Fruit fly (Drosophila melanogaster) whole organism, embryonic: ENCODE results near the gene Tsp33B.
A peak's percentile ranks its signal among the peaks of the same experiment; 100 is the strongest.

Experiments used
- Asciz ChIP-seq: fragments of 200-800 bp; sonication (Bioruptor generic); optimal IDR thresholded peaks from 2 replicates; lab custom pipeline; 2017; ENCODE audit warnings: missing biosample characterization, mild to moderate bottlenecking, missing genetic modification characterization, missing genetic modification reagents
- Bteb2 ChIP-seq: fragments of 200-800 bp; sonication (Bioruptor generic); optimal IDR thresholded peaks from 2 replicates; lab custom pipeline; 2016; ENCODE audit warnings: missing biosample characterization, missing genetic modification characterization
- CG1024 ChIP-seq: fragments of 200-800 bp; sonication (Bioruptor generic); IDR thresholded peaks from 2 replicates; pipeline ENCODE4 v1.3.6; 2022; ENCODE audit warnings: missing biosample characterization, missing genetic modification characterization
- CG11456 ChIP-seq: fragments of 200-800 bp; sonication (Bioruptor generic); IDR thresholded peaks from 3 replicates; pipeline ENCODE4 v1.3.6; 2022; ENCODE audit warnings: missing biosample characterization, missing genetic modification characterization
- CG12104 ChIP-seq: fragments of 200-800 bp; sonication (Bioruptor generic); optimal IDR thresholded peaks from 3 replicates; lab custom pipeline; 2016; ENCODE audit warnings: missing biosample characterization, missing genetic modification characterization
- CG12659 ChIP-seq: fragments of 200-800 bp; sonication (Bioruptor generic); optimal IDR thresholded peaks from 3 replicates; lab custom pipeline; 2017; ENCODE audit warnings: mild to moderate bottlenecking, missing biosample characterization, missing genetic modification reagents, missing genetic modification characterization
- CG12942 ChIP-seq: fragments of 200-800 bp; sonication (Bioruptor generic); optimal IDR thresholded peaks from 3 replicates; lab custom pipeline; 2016; ENCODE audit warnings: missing biosample characterization, missing genetic modification characterization
- CG13424 ChIP-seq: fragments of 200-800 bp; sonication (Bioruptor generic); optimal IDR thresholded peaks from 2 replicates; lab custom pipeline; 2019; ENCODE audit warnings: missing biosample characterization, mild to moderate bottlenecking, missing genetic modification characterization, moderate library complexity
- CG14667 ChIP-seq: fragments of 200-800 bp; sonication (Bioruptor generic); IDR thresholded peaks from 2 replicates; pipeline ENCODE4 v1.3.6; 2022; ENCODE audit warnings: missing biosample characterization, missing genetic modification characterization
- CG15514 ChIP-seq: fragments of 200-800 bp; sonication (Bioruptor generic); optimal IDR thresholded peaks from 3 replicates; lab custom pipeline; 2017; ENCODE audit warnings: missing biosample characterization, missing genetic modification characterization, mild to moderate bottlenecking, moderate library complexity, missing genetic modification reagents
- CG15696 ChIP-seq: fragments of 200-800 bp; sonication (Bioruptor generic); optimal IDR thresholded peaks from 2 replicates; lab custom pipeline; 2019; ENCODE audit warnings: missing biosample characterization, mild to moderate bottlenecking, missing genetic modification characterization, moderate library complexity
- CG32772 ChIP-seq: fragments of 200-800 bp; sonication (Bioruptor generic); IDR thresholded peaks from 2 replicates; pipeline ENCODE4 v1.3.6; 2022; ENCODE audit warnings: missing biosample characterization, missing genetic modification characterization
- CG33557 ChIP-seq: fragments of 200-800 bp; sonication (Bioruptor generic); optimal IDR thresholded peaks from 2 replicates; lab custom pipeline; 2019; ENCODE audit warnings: missing biosample characterization, mild to moderate bottlenecking, missing genetic modification characterization, moderate library complexity
- CG5245 ChIP-seq: fragments of 200-800 bp; sonication (Bioruptor generic); optimal IDR thresholded peaks from 3 replicates; lab custom pipeline; 2016; ENCODE audit warnings: missing biosample characterization, missing genetic modification characterization
- CG9932 ChIP-seq: fragments of 200-800 bp; sonication (Bioruptor generic); IDR thresholded peaks from 2 replicates; pipeline ENCODE4 v1.3.6; 2022; ENCODE audit warnings: missing biosample characterization, missing genetic modification characterization
- CTCF ChIP-seq: fragments of 200-800 bp; sonication (Bioruptor generic); optimal IDR thresholded peaks from 2 replicates; lab custom pipeline; 2017; ENCODE audit warnings: missing biosample characterization, mild to moderate bottlenecking, missing genetic modification characterization, moderate library complexity
- CoRest ChIP-seq: fragments of 200-800 bp; sonication (Bioruptor generic); optimal IDR thresholded peaks from 3 replicates; lab custom pipeline; 2018; ENCODE audit warnings: missing biosample characterization, mild to moderate bottlenecking, missing genetic modification characterization, moderate library complexity
- D ChIP-seq, 2 experiments: fragments of 200-800 bp in 1 of 2; fragments of >200 bp in 1 of 2; sonication (Bioruptor generic) in 1 of 2; optimal IDR thresholded peaks; 2 replicates in 1 of 2; 3 replicates in 1 of 2; lab custom pipeline; 2017; ENCODE audit warnings: mild to moderate bottlenecking in 1 of 2, missing biosample characterization in 1 of 2, missing genetic modification characterization in 1 of 2, missing genetic modification reagents in 1 of 2
- Doc2 ChIP-seq: fragments of 200-800 bp; sonication (Bioruptor generic); IDR thresholded peaks from 2 replicates; pipeline ENCODE4 v1.3.6; 2022; ENCODE audit warnings: missing biosample characterization, missing genetic modification characterization
- Dp ChIP-seq: fragments of 200-800 bp; sonication (Bioruptor generic); optimal IDR thresholded peaks from 2 replicates; lab custom pipeline; 2018; ENCODE audit warnings: missing biosample characterization, mild to moderate bottlenecking, missing genetic modification characterization, moderate library complexity
- E2f2 ChIP-seq: fragments of 200-800 bp; sonication (Bioruptor generic); IDR thresholded peaks from 2 replicates; pipeline ENCODE4 v1.3.6; 2022; ENCODE audit warnings: missing biosample characterization, missing genetic modification characterization
- Elba2 ChIP-seq: fragments of 200-800 bp; sonication (Bioruptor generic); optimal IDR thresholded peaks from 3 replicates; lab custom pipeline; 2016; ENCODE audit warnings: missing biosample characterization, missing genetic modification characterization
- HLH54F ChIP-seq: fragments of 200-800 bp; sonication (Bioruptor generic); optimal IDR thresholded peaks from 3 replicates; lab custom pipeline; 2016; ENCODE audit warnings: missing biosample characterization, missing genetic modification characterization
- Kr ChIP-seq: fragments of 200-800 bp; sonication (Bioruptor generic); optimal IDR thresholded peaks from 2 replicates; lab custom pipeline; 2017; ENCODE audit warnings: missing biosample characterization, mild to moderate bottlenecking, missing genetic modification characterization
- Lhr ChIP-seq: fragments of 200-800 bp; sonication (Bioruptor generic); optimal IDR thresholded peaks from 3 replicates; lab custom pipeline; 2017; ENCODE audit warnings: mild to moderate bottlenecking, missing biosample characterization, missing genetic modification reagents, missing genetic modification characterization
- MESR4 ChIP-seq: fragments of 200-800 bp; sonication (Bioruptor generic); optimal IDR thresholded peaks from 2 replicates; lab custom pipeline; 2018; ENCODE audit warnings: missing biosample characterization, mild to moderate bottlenecking, missing genetic modification characterization, moderate library complexity
- MTF-1 ChIP-seq: fragments of 200-800 bp; sonication (Bioruptor generic); optimal IDR thresholded peaks from 2 replicates; lab custom pipeline; 2018; ENCODE audit warnings: missing biosample characterization, mild to moderate bottlenecking, missing genetic modification characterization, borderline replicate concordance
- Mes4 ChIP-seq: fragments of 200-800 bp; sonication (Bioruptor generic); optimal IDR thresholded peaks from 2 replicates; lab custom pipeline; 2016; ENCODE audit warnings: missing biosample characterization, missing genetic modification characterization
- NFAT ChIP-seq: fragments of 200-800 bp; sonication (Bioruptor generic); IDR thresholded peaks from 2 replicates; pipeline ENCODE4 v1.3.6; 2022; ENCODE audit warnings: missing biosample characterization, missing genetic modification characterization
- Neu2 ChIP-seq: fragments of 200-800 bp; sonication (Bioruptor generic); optimal IDR thresholded peaks from 3 replicates; lab custom pipeline; 2016; ENCODE audit warnings: missing biosample characterization, missing genetic modification characterization, borderline replicate concordance
- Nf-YA ChIP-seq: fragments of 200-800 bp; sonication (Bioruptor generic); IDR thresholded peaks from 2 replicates; pipeline ENCODE4 v1.3.6; 2022; ENCODE audit warnings: missing biosample characterization, missing genetic modification characterization
- Oaz ChIP-seq: fragments of 200-800 bp; sonication (Bioruptor generic); IDR thresholded peaks from 2 replicates; pipeline ENCODE4 v1.3.6; 2022; ENCODE audit warnings: missing biosample characterization, missing genetic modification characterization
- Oli ChIP-seq: fragments of 200-800 bp; sonication (Bioruptor generic); optimal IDR thresholded peaks from 2 replicates; lab custom pipeline; 2018; ENCODE audit warnings: missing biosample characterization, mild to moderate bottlenecking, missing genetic modification characterization, moderate library complexity
- Sox100B ChIP-seq: fragments of 200-800 bp; sonication (Bioruptor generic); optimal IDR thresholded peaks from 3 replicates; lab custom pipeline; 2018; ENCODE audit warnings: missing biosample characterization, mild to moderate bottlenecking, missing genetic modification characterization
- YL-1 ChIP-seq: fragments of 200-800 bp; sonication (Bioruptor generic); optimal IDR thresholded peaks from 3 replicates; lab custom pipeline; 2017; ENCODE audit warnings: missing biosample characterization, mild to moderate bottlenecking, missing genetic modification characterization
- ash1 ChIP-seq: fragments of 200-800 bp; sonication (Bioruptor generic); optimal IDR thresholded peaks from 2 replicates; lab custom pipeline; 2018; ENCODE audit warnings: missing biosample characterization, mild to moderate bottlenecking, missing genetic modification characterization
- bcd ChIP-seq: fragments of 200-800 bp; sonication (Bioruptor generic); optimal IDR thresholded peaks from 2 replicates; lab custom pipeline; 2017; ENCODE audit warnings: missing biosample characterization, mild to moderate bottlenecking, missing genetic modification characterization
- br ChIP-seq: fragments of >200 bp; optimal IDR thresholded peaks from 2 replicates; lab custom pipeline; 2017
- dimm ChIP-seq: fragments of 200-800 bp; sonication (Bioruptor generic); IDR thresholded peaks from 2 replicates; pipeline ENCODE4 v1.3.6; 2022; ENCODE audit warnings: missing biosample characterization, missing genetic modification characterization
- disco-r ChIP-seq: fragments of 200-800 bp; sonication (Bioruptor generic); optimal IDR thresholded peaks from 2 replicates; lab custom pipeline; 2016; ENCODE audit warnings: missing biosample characterization, missing genetic modification characterization
- fu2 ChIP-seq: fragments of 200-800 bp; sonication (Bioruptor generic); optimal IDR thresholded peaks from 2 replicates; lab custom pipeline; 2016; ENCODE audit warnings: missing biosample characterization, missing genetic modification characterization
- grau ChIP-seq: fragments of 200-800 bp; optimal IDR thresholded peaks from 3 replicates; lab custom pipeline; 2019; ENCODE audit warnings: missing biosample characterization, mild to moderate bottlenecking, missing genetic modification characterization, moderate library complexity
- hb ChIP-seq: fragments of 200-800 bp; sonication (Bioruptor generic); IDR thresholded peaks from 3 replicates; pipeline ENCODE4 v1.3.6; 2022; ENCODE audit warnings: missing biosample characterization, missing genetic modification characterization; ENCODE audit not compliant: partially characterized antibody
- hth ChIP-seq: fragments of >200 bp; optimal IDR thresholded peaks from 2 replicates; lab custom pipeline; 2017; ENCODE audit warnings: inconsistent platforms
- pho ChIP-seq: fragments of 200-800 bp; sonication (Bioruptor generic); optimal IDR thresholded peaks from 2 replicates; lab custom pipeline; 2016; ENCODE audit warnings: missing biosample characterization, missing genetic modification characterization
- rib ChIP-seq: fragments of 200-800 bp; sonication (Bioruptor generic); IDR thresholded peaks from 2 replicates; pipeline ENCODE4 v1.3.6; 2022; ENCODE audit warnings: missing biosample characterization, missing genetic modification characterization
- sd ChIP-seq: fragments of 200-800 bp; sonication (Bioruptor generic); optimal IDR thresholded peaks from 3 replicates; lab custom pipeline; 2018; ENCODE audit warnings: missing biosample characterization, mild to moderate bottlenecking, missing genetic modification characterization, moderate library complexity
- sens ChIP-seq: fragments of 200-800 bp; sonication (Bioruptor generic); peaks from one replicate; lab custom pipeline; 2016; ENCODE audit warnings: missing biosample characterization, missing genetic modification characterization
- sob ChIP-seq: fragments of 200-800 bp; sonication (Bioruptor generic); IDR thresholded peaks from 2 replicates; pipeline ENCODE4 v1.3.6; 2022; ENCODE audit warnings: missing biosample characterization, missing genetic modification characterization
- tin ChIP-seq: fragments of 200-800 bp; sonication (Bioruptor generic); optimal IDR thresholded peaks from 3 replicates; lab custom pipeline; 2016; ENCODE audit warnings: missing biosample characterization, missing genetic modification characterization
- trem ChIP-seq: fragments of 200-800 bp; optimal IDR thresholded peaks from 3 replicates; lab custom pipeline; 2019; ENCODE audit warnings: missing biosample characterization, mild to moderate bottlenecking, missing genetic modification characterization, moderate library complexity
- zfh1 ChIP-seq: fragments of 200-800 bp; sonication (Bioruptor generic); IDR thresholded peaks from 3 replicates; pipeline ENCODE4 v1.3.6; 2022; ENCODE audit warnings: missing biosample characterization, missing genetic modification characterization

Gene Tsp33B

DNA sequence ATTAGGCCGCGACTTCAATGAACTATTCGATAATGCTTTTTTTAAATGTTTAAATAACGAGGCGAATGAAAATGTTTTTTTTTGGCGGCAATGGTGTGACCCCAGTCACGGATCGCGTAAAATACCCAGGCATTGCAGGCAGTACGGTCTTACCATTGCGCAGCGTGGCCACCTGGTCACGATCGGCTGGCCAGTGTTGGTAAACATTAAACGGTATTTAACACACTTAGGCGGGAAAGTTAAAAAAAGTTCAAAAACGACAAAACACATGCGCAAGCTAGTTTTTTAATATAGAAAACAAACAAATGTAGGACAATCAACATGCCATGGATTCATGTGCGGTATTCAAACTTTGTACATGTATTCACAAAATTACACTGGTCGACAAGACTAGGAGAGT lies 37.1 kb upstream of the Tsp33B start, which contains the start of gene esc (continued):
- TF ChIP-seq Nf-YA (no peak), Asciz (GFP tag; lab: Kevin White, UChicago) (no peak), CG12104 (GFP tag; lab: Kevin White, UChicago) (no peak), CG9932 (GFP tag; lab: Robert Waterston, UW) (peak; percentile 60), Oli (tag; lab: Kevin White, UChicago) (no peak), CG13424 (tag; lab: Kevin White, UChicago) (no peak), Oaz (GFP tag; lab: Robert Waterston, UW) (no peak), CoRest (tag; lab: Kevin White, UChicago) (peak; percentile 49), MTF-1 (GFP tag; lab: Kevin White, UChicago) (no peak), tin (GFP tag; lab: Kevin White, UChicago) (peak; percentile 30), Elba2 (peak; percentile 5), CG15514 (GFP tag; lab: Kevin White, UChicago) (peak; percentile 46), NFAT (peak; percentile 4; the same call in 1 of the 2 replicates), E2f2 (peak; percentile 99), CG32772 (peak; percentile 43; the same call in 1 of the 2 replicates), MESR4 (peak; percentile 35), zfh1 (GFP tag; lab: Robert Waterston, UW) (peak; percentile 39; the same call in 1 of the 3 replicates), sens (peak; percentile 77), CG11456 (no peak), D (optimal IDR thresholded peaks at IDR 0.05; lab: Kevin White, UChicago) (no peak), D (GFP tag; optimal IDR thresholded peaks at IDR 0.05; lab: Kevin White, UChicago) (no peak), Bteb2 (peak; percentile 25), hth (lab: Kevin White, UChicago) (no peak), CTCF (GFP tag; lab: Kevin White, UChicago) (no peak), grau (tag; lab: Kevin White, UChicago) (no peak), Sox100B (no peak), Dp (GFP tag; lab: Kevin White, UChicago) (peak; percentile 98), CG5245 (GFP tag; lab: Kevin White, UChicago) (no peak), Lhr (GFP tag; lab: Kevin White, UChicago) (peak; percentile 88), bcd (GFP tag; lab: Kevin White, UChicago) (peak; percentile 26), ash1 (no peak), Mes4 (no peak), CG14667 (GFP tag; lab: Robert Waterston, UW) (no peak), CG15696 (no peak), br (lab: Kevin White, UChicago) (no peak), hb (GFP tag; lab: Robert Waterston, UW) (no peak), CG12942 (GFP tag; lab: Kevin White, UChicago) (peak; percentile 29), Doc2 (no peak), sd (no peak), CG33557 (GFP tag; lab: Kevin White, UChicago) (no peak), dimm (GFP tag; lab: Robert Waterston, UW) (no peak), HLH54F (peak; percentile 52), fu2 (GFP tag; lab: Kevin White, UChicago) (peak; percentile 3), trem (peak; percentile 61), pho (GFP tag; lab: Kevin White, UChicago) (peak; percentile 29), Kr (GFP tag; lab: Kevin White, UChicago) (no peak), YL-1 (GFP tag; lab: Kevin White, UChicago) (no peak), CG12659 (GFP tag; lab: Kevin White, UChicago) (peak; percentile 37), sob (GFP tag; lab: Robert Waterston, UW) (peak; percentile 61; the same call in 1 of the 2 replicates), CG1024 (GFP tag; lab: Robert Waterston, UW) (peak; percentile 34), disco-r (GFP tag; lab: Kevin White, UChicago) (no peak), Neu2 (GFP tag; lab: Kevin White, UChicago) (no peak), rib (no peak)
